Fruit fly (Drosophila melanogaster) whole organism, embryonic: ENCODE measurements around the gene CG17187.

ENCODE experiments used
- Ada2b ChIP-seq: fragments of 200-800 bp; sonication (Bioruptor generic); IDR thresholded peaks from 2 replicates; pipeline ENCODE4 v1.3.6; 2022; ENCODE audit warnings: missing biosample characterization, missing genetic modification characterization
- B-H2 ChIP-seq: fragments of 200-800 bp; sonication (Bioruptor generic); optimal IDR thresholded peaks from 2 replicates; lab custom pipeline; 2018; ENCODE audit warnings: missing biosample characterization, mild to moderate bottlenecking, missing genetic modification characterization
- CG1024 ChIP-seq: fragments of 200-800 bp; sonication (Bioruptor generic); IDR thresholded peaks from 2 replicates; pipeline ENCODE4 v1.3.6; 2022; ENCODE audit warnings: missing biosample characterization, missing genetic modification characterization
- CG10431 ChIP-seq: fragments of 200-800 bp; sonication (Bioruptor generic); optimal IDR thresholded peaks from 3 replicates; lab custom pipeline; 2018; ENCODE audit warnings: missing biosample characterization, mild to moderate bottlenecking, missing genetic modification characterization
- CG11723 ChIP-seq: fragments of 200-800 bp; sonication (Bioruptor generic); optimal IDR thresholded peaks from 2 replicates; lab custom pipeline; 2017; ENCODE audit warnings: missing biosample characterization, mild to moderate bottlenecking, missing genetic modification characterization
- CG12769 ChIP-seq: fragments of 200-800 bp; sonication (Bioruptor generic); optimal IDR thresholded peaks from 2 replicates; lab custom pipeline; 2019; ENCODE audit warnings: missing biosample characterization, mild to moderate bottlenecking, missing genetic modification characterization, moderate library complexity
- CG13424 ChIP-seq: fragments of 200-800 bp; sonication (Bioruptor generic); optimal IDR thresholded peaks from 2 replicates; lab custom pipeline; 2019; ENCODE audit warnings: missing biosample characterization, mild to moderate bottlenecking, missing genetic modification characterization, moderate library complexity
- CG13894 ChIP-seq: fragments of 200-800 bp; sonication (Bioruptor generic); optimal IDR thresholded peaks from 3 replicates; lab custom pipeline; 2018; ENCODE audit warnings: missing biosample characterization, mild to moderate bottlenecking, missing genetic modification characterization, moderate library complexity
- CG15514 ChIP-seq: fragments of 200-800 bp; sonication (Bioruptor generic); optimal IDR thresholded peaks from 3 replicates; lab custom pipeline; 2017; ENCODE audit warnings: missing biosample characterization, missing genetic modification characterization, mild to moderate bottlenecking, moderate library complexity, missing genetic modification reagents
- CG17361 ChIP-seq: fragments of 200-800 bp; sonication (Bioruptor generic); IDR thresholded peaks from 3 replicates; pipeline ENCODE4 v1.3.6; 2022; ENCODE audit warnings: missing biosample characterization, missing genetic modification characterization
- CG17802 ChIP-seq: fragments of 200-800 bp; sonication (Bioruptor generic); optimal IDR thresholded peaks from 2 replicates; lab custom pipeline; 2018; ENCODE audit warnings: missing biosample characterization, mild to moderate bottlenecking, missing genetic modification characterization, moderate library complexity
- CG17829 ChIP-seq: fragments of 200-800 bp; optimal IDR thresholded peaks from 2 replicates; lab custom pipeline; 2019; ENCODE audit warnings: missing biosample characterization, mild to moderate bottlenecking, missing genetic modification characterization, moderate library complexity
- CG1832 ChIP-seq: fragments of 200-800 bp; sonication (Bioruptor generic); optimal IDR thresholded peaks from 2 replicates; lab custom pipeline; 2017; ENCODE audit warnings: missing biosample characterization, mild to moderate bottlenecking, missing genetic modification characterization, inconsistent platforms
- CG5180 ChIP-seq: fragments of 200-800 bp; sonication (Bioruptor generic); optimal IDR thresholded peaks from 3 replicates; lab custom pipeline; 2017; ENCODE audit warnings: missing biosample characterization, missing genetic modification characterization, mild to moderate bottlenecking, moderate library complexity, missing genetic modification reagents
- CG6683 ChIP-seq: fragments of 200-800 bp; sonication (Bioruptor generic); optimal IDR thresholded peaks from 2 replicates; lab custom pipeline; 2017; ENCODE audit warnings: missing biosample characterization, mild to moderate bottlenecking, missing genetic modification characterization, missing genetic modification reagents
- CG7271 ChIP-seq: fragments of 200-800 bp; sonication (Bioruptor generic); optimal IDR thresholded peaks from 2 replicates; lab custom pipeline; 2018; ENCODE audit warnings: missing biosample characterization, mild to moderate bottlenecking, missing genetic modification characterization, moderate library complexity
- CG7928 ChIP-seq: fragments of 200-800 bp; sonication (Bioruptor generic); optimal IDR thresholded peaks from 2 replicates; lab custom pipeline; 2017; ENCODE audit warnings: missing biosample characterization, mild to moderate bottlenecking, missing genetic modification characterization
- CG8388 ChIP-seq: fragments of 200-800 bp; sonication (Bioruptor generic); optimal IDR thresholded peaks from 2 replicates; lab custom pipeline; 2019; ENCODE audit warnings: missing biosample characterization, mild to moderate bottlenecking, missing genetic modification characterization, moderate library complexity
- CG8765 ChIP-seq: fragments of 200-800 bp; sonication (Bioruptor generic); IDR thresholded peaks from 2 replicates; pipeline ENCODE4 v1.3.6; 2022; ENCODE audit warnings: missing biosample characterization, missing genetic modification characterization
- CrebB ChIP-seq: fragments of 200-800 bp; sonication (Bioruptor generic); optimal IDR thresholded peaks from 3 replicates; lab custom pipeline; 2018; ENCODE audit warnings: missing biosample characterization, mild to moderate bottlenecking, missing genetic modification characterization
- D19A ChIP-seq: fragments of 200-800 bp; optimal IDR thresholded peaks from 3 replicates; lab custom pipeline; 2019; ENCODE audit warnings: missing biosample characterization, mild to moderate bottlenecking, missing genetic modification characterization, moderate library complexity
- Deaf1 ChIP-seq: fragments of 200-800 bp; optimal IDR thresholded peaks from 3 replicates; lab custom pipeline; 2019; ENCODE audit warnings: missing biosample characterization, mild to moderate bottlenecking, missing genetic modification characterization, moderate library complexity
- ERR ChIP-seq: fragments of 200-800 bp; sonication (Bioruptor generic); optimal IDR thresholded peaks from 2 replicates; lab custom pipeline; 2016; ENCODE audit warnings: missing biosample characterization, missing genetic modification characterization
- Ets65A ChIP-seq: fragments of 200-800 bp; sonication (Bioruptor generic); peaks from one replicate; lab custom pipeline; 2016; ENCODE audit warnings: missing biosample characterization, missing genetic modification characterization
- GATAe ChIP-seq: fragments of 200-800 bp; sonication (Bioruptor generic); conservative IDR thresholded peaks from 2 replicates; pipeline ENCODE4 v1.3.6; 2022; ENCODE audit warnings: missing biosample characterization, missing genetic modification characterization
- Gug ChIP-seq: fragments of 200-800 bp; sonication (Bioruptor generic); IDR thresholded peaks from 4 replicates; pipeline ENCODE4 v1.3.6; 2022; ENCODE audit warnings: missing biosample characterization, missing genetic modification characterization
- Hr78 ChIP-seq, 2 experiments: fragments of 200-800 bp in 1 of 2; fragments of >200 bp in 1 of 2; sonication (Bioruptor generic) in 1 of 2; optimal IDR thresholded peaks; 2 replicates each; lab custom pipeline; 2017 to 2019; ENCODE audit warnings: missing biosample characterization in 2 of 2, missing genetic modification characterization in 2 of 2, mild to moderate bottlenecking in 1 of 2, moderate library complexity in 1 of 2
- MESR4 ChIP-seq: fragments of 200-800 bp; sonication (Bioruptor generic); optimal IDR thresholded peaks from 2 replicates; lab custom pipeline; 2018; ENCODE audit warnings: missing biosample characterization, mild to moderate bottlenecking, missing genetic modification characterization, moderate library complexity
- MTF-1 ChIP-seq: fragments of 200-800 bp; sonication (Bioruptor generic); optimal IDR thresholded peaks from 2 replicates; lab custom pipeline; 2018; ENCODE audit warnings: missing biosample characterization, mild to moderate bottlenecking, missing genetic modification characterization, borderline replicate concordance
- Neu2 ChIP-seq: fragments of 200-800 bp; sonication (Bioruptor generic); optimal IDR thresholded peaks from 3 replicates; lab custom pipeline; 2016; ENCODE audit warnings: missing biosample characterization, missing genetic modification characterization, borderline replicate concordance
- Nf-YA ChIP-seq: fragments of 200-800 bp; sonication (Bioruptor generic); IDR thresholded peaks from 2 replicates; pipeline ENCODE4 v1.3.6; 2022; ENCODE audit warnings: missing biosample characterization, missing genetic modification characterization
- Oaz ChIP-seq: fragments of 200-800 bp; sonication (Bioruptor generic); IDR thresholded peaks from 2 replicates; pipeline ENCODE4 v1.3.6; 2022; ENCODE audit warnings: missing biosample characterization, missing genetic modification characterization
- Sin3A ChIP-seq: fragments of >200 bp; optimal IDR thresholded peaks from 2 replicates; lab custom pipeline; 2018
- Spps ChIP-seq: fragments of 200-800 bp; sonication (Bioruptor generic); optimal IDR thresholded peaks from 2 replicates; lab custom pipeline; 2018; ENCODE audit warnings: missing biosample characterization, mild to moderate bottlenecking, missing genetic modification characterization
- Sry-β ChIP-seq: fragments of 200-800 bp; sonication (Bioruptor generic); optimal IDR thresholded peaks from 2 replicates; lab custom pipeline; 2018; ENCODE audit warnings: missing biosample characterization, mild to moderate bottlenecking, missing genetic modification characterization, moderate library complexity
- Trl ChIP-seq, 3 experiments: fragments of >200 bp in 2 of 3; fragments of 200-800 bp in 1 of 3; sonication (Bioruptor generic) in 1 of 3; optimal IDR thresholded peaks; 2 replicates in 1 of 3; 3 replicates in 2 of 3; lab custom pipeline; 2016 to 2017; ENCODE audit warnings: missing biosample characterization in 1 of 3, missing genetic modification characterization in 1 of 3
- abd-A ChIP-seq: fragments of 200-800 bp; sonication (Bioruptor generic); optimal IDR thresholded peaks from 3 replicates; lab custom pipeline; 2019; ENCODE audit warnings: missing biosample characterization, mild to moderate bottlenecking, missing genetic modification characterization, moderate library complexity
- az2 ChIP-seq: fragments of 200-800 bp; sonication (Bioruptor generic); optimal IDR thresholded peaks from 3 replicates; lab custom pipeline; 2016; ENCODE audit warnings: missing biosample characterization, missing genetic modification characterization
- cad ChIP-seq: fragments of >200 bp; optimal IDR thresholded peaks from 2 replicates; lab custom pipeline; 2017; ENCODE audit warnings: missing biosample characterization, missing genetic modification characterization
- caup ChIP-seq: fragments of 200-800 bp; sonication (Bioruptor generic); optimal IDR thresholded peaks from 3 replicates; lab custom pipeline; 2017; ENCODE audit warnings: missing biosample characterization, mild to moderate bottlenecking, missing genetic modification characterization, moderate library complexity; ENCODE audit not compliant: severe bottlenecking
- chif ChIP-seq, 2 experiments: fragments of 200-800 bp; sonication (Bioruptor generic); optimal IDR thresholded peaks; 3 replicates each; lab custom pipeline; 2016; ENCODE audit warnings: missing biosample characterization in 2 of 2, missing genetic modification characterization in 2 of 2
- en ChIP-seq: fragments of 200-800 bp; sonication (Bioruptor generic); optimal IDR thresholded peaks from 2 replicates; lab custom pipeline; 2016; ENCODE audit warnings: missing biosample characterization, missing genetic modification characterization
- hth ChIP-seq: fragments of >200 bp; optimal IDR thresholded peaks from 2 replicates; lab custom pipeline; 2017; ENCODE audit warnings: inconsistent platforms
- jigr1 ChIP-seq: fragments of 200-800 bp; sonication (Bioruptor generic); IDR thresholded peaks from 3 replicates; pipeline ENCODE4 v1.3.6; 2022; ENCODE audit warnings: missing biosample characterization, missing genetic modification characterization
- lbe ChIP-seq: fragments of 200-800 bp; sonication (Bioruptor generic); optimal IDR thresholded peaks from 2 replicates; lab custom pipeline; 2016; ENCODE audit warnings: missing biosample characterization, mild to moderate bottlenecking, missing genetic modification characterization
- maf-S ChIP-seq: fragments of 200-800 bp; sonication (Bioruptor generic); optimal IDR thresholded peaks from 2 replicates; lab custom pipeline; 2016; ENCODE audit warnings: missing biosample characterization, missing genetic modification characterization
- so ChIP-seq: fragments of 200-800 bp; sonication (Bioruptor generic); IDR thresholded peaks from 3 replicates; pipeline ENCODE4 v1.3.6; 2022; ENCODE audit warnings: missing biosample characterization, missing genetic modification characterization
- tx ChIP-seq: fragments of 200-800 bp; sonication (Bioruptor generic); optimal IDR thresholded peaks from 2 replicates; lab custom pipeline; 2016; ENCODE audit warnings: missing biosample characterization, missing genetic modification characterization

The CG17187 gene

dm6 chr3R:11196648-11197388 lies 34.9 kb downstream of the CG17187 start (continued):
- TF ChIP-seq CG1024 (GFP tag; lab: Robert Waterston, UW): peak; percentile 88
- peak; percentile 99 for TF ChIP-seq jigr1 (GFP tag; lab: Robert Waterston, UW)
- TF ChIP-seq lbe (GFP tag; lab: Kevin White, UChicago): peak; percentile 85
- TF ChIP-seq az2 (GFP tag; lab: Kevin White, UChicago): peak; percentile 96
- TF ChIP-seq CG6683: peak; percentile 98
- TF ChIP-seq CG13894 (tag; lab: Kevin White, UChicago): peak; percentile 98
- TF ChIP-seq CG10431 (GFP tag; lab: Kevin White, UChicago): peak; percentile 97
- peak; percentile 88 for TF ChIP-seq CG17802
- peak; percentile 94 for TF ChIP-seq Spps (tag; lab: Kevin White, UChicago)
- peak; percentile 98 for TF ChIP-seq caup
- TF ChIP-seq chif (GFP tag; optimal IDR thresholded peaks at IDR 0.05; lab: Kevin White, UChicago): peak; percentile 69 to 88
- no peak for TF ChIP-seq Sin3A
- no peak for TF ChIP-seq cad (GFP tag; lab: Kevin White, UChicago)
- peak; percentile 99 for TF ChIP-seq Ets65A (GFP tag; lab: Kevin White, UChicago)
- TF ChIP-seq ERR: peak; percentile 39
- peak; percentile 81 for TF ChIP-seq maf-S
- peak; percentile 93 for TF ChIP-seq B-H2 (GFP tag; lab: Kevin White, UChicago)
- TF ChIP-seq Ada2b (GFP tag; lab: Robert Waterston, UW): peak; percentile 97
- peak; percentile 93 for TF ChIP-seq CG5180
- peak; percentile 90 for TF ChIP-seq CG15514 (GFP tag; lab: Kevin White, UChicago)
- peak; percentile 98 for TF ChIP-seq CG8388 (GFP tag; lab: Kevin White, UChicago)
- TF ChIP-seq tx (GFP tag; lab: Kevin White, UChicago): peak; percentile 81
- peak; percentile 76 for TF ChIP-seq Deaf1
- TF ChIP-seq MTF-1 (GFP tag; lab: Kevin White, UChicago): peak; percentile 84
- TF ChIP-seq Trl (optimal IDR thresholded peaks at IDR 0.05; lab: Kevin White, UChicago): peak; percentile 71 to 81
- peak; percentile 81 for TF ChIP-seq Trl (GFP tag; optimal IDR thresholded peaks at IDR 0.05; lab: Kevin White, UChicago)
- peak; percentile 97 for TF ChIP-seq Gug
- TF ChIP-seq CG17361: peak; percentile 100
- peak; percentile 97 for TF ChIP-seq Oaz (GFP tag; lab: Robert Waterston, UW)
- peak; percentile 96 for TF ChIP-seq CG17829 (tag; lab: Kevin White, UChicago)
- TF ChIP-seq CG7928: peak; percentile 80
- no peak for TF ChIP-seq hth (lab: Kevin White, UChicago)
- no peak for TF ChIP-seq CG1832 (GFP tag; lab: Kevin White, UChicago)
- peak; percentile 98 for TF ChIP-seq abd-A (tag; lab: Kevin White, UChicago)
- peak; percentile 98 for TF ChIP-seq GATAe (GFP tag; lab: Robert Waterston, UW)
- TF ChIP-seq CG11723 (GFP tag; lab: Kevin White, UChicago): peak; percentile 96
- TF ChIP-seq CG13424 (tag; lab: Kevin White, UChicago): peak; percentile 99
- peak; percentile 64 for TF ChIP-seq Sry-β (GFP tag; lab: Kevin White, UChicago)
- TF ChIP-seq CG7271: peak; percentile 85
- TF ChIP-seq Neu2 (GFP tag; lab: Kevin White, UChicago): no peak
- TF ChIP-seq CG8765: peak; percentile 87
- peak; percentile 99 for TF ChIP-seq D19A (tag; lab: Kevin White, UChicago)
- peak; percentile 31 for TF ChIP-seq en (GFP tag; lab: Kevin White, UChicago)
- peak; percentile 19 for TF ChIP-seq MESR4 (GFP tag; lab: Kevin White, UChicago)
- TF ChIP-seq CrebB (tag; lab: Kevin White, UChicago): peak; percentile 95
- peak; percentile 96 for TF ChIP-seq Nf-YA (GFP tag; lab: Robert Waterston, UW)
- peak in 1 of 2 experiments; percentile 96 for TF ChIP-seq Hr78 (GFP tag; optimal IDR thresholded peaks at IDR 0.05; lab: Kevin White, UChicago)
- peak; percentile 82 for TF ChIP-seq CG12769 (tag; lab: Kevin White, UChicago)
- TF ChIP-seq so (GFP tag; lab: Robert Waterston, UW): peak; percentile 98
